Fruit fly (Drosophila melanogaster): ENCODE measurements around the gene cact.
A peak's percentile ranks its signal among the peaks of the same experiment; 100 is the strongest.

cact gene

dm6 chr2L:16284306-16285299 lies 41.4 kb downstream of the cact start (continued):
- TF ChIP-seq Doc3 (GFP tag; IDR thresholded peaks at IDR 0.05; ENCODE audit: partially characterized antibody), result no peak
- no peak for TF ChIP-seq CG34422 (GFP tag; IDR thresholded peaks at IDR 0.05)
- peak; percentile 48 for TF ChIP-seq Hsf (GFP tag; optimal IDR thresholded peaks at IDR 0.05)
- TF ChIP-seq CG9727 (GFP tag; optimal IDR thresholded peaks at IDR 0.05), result peak; percentile 45
- no peak for TF ChIP-seq lola (GFP tag; optimal IDR thresholded peaks at IDR 0.05)
- TF ChIP-seq ewg (GFP tag; optimal IDR thresholded peaks at IDR 0.05), result no peak
- no peak for TF ChIP-seq Rfx (GFP tag; IDR thresholded peaks at IDR 0.05)
- no peak for TF ChIP-seq B-H2 (GFP tag; optimal IDR thresholded peaks at IDR 0.05)
- TF ChIP-seq CG4707 (GFP tag; optimal IDR thresholded peaks at IDR 0.05), result peak; percentile 58
- TF ChIP-seq Dp (GFP tag; optimal IDR thresholded peaks at IDR 0.05), result no peak
- no peak for TF ChIP-seq pum (GFP tag; optimal IDR thresholded peaks at IDR 0.05)
- peak; percentile 27 for TF ChIP-seq CG5180 (GFP tag; optimal IDR thresholded peaks at IDR 0.05)
- TF ChIP-seq CG6654 (GFP tag; optimal IDR thresholded peaks at IDR 0.05), result no peak
- no peak for TF ChIP-seq CG4360 (GFP tag; IDR thresholded peaks at IDR 0.05)
- TF ChIP-seq CG6813 (GFP tag; optimal IDR thresholded peaks at IDR 0.05), result peak; percentile 77
- peak; percentile 37 for TF ChIP-seq nmo (GFP tag; optimal IDR thresholded peaks at IDR 0.05)
- no peak for TF ChIP-seq D (optimal IDR thresholded peaks at IDR 0.05)
- no peak for TF ChIP-seq D (GFP tag; optimal IDR thresholded peaks at IDR 0.05)
- peak; percentile 92 for TF ChIP-seq Ets65A (GFP tag)
- TF ChIP-seq CG4282 (GFP tag; optimal IDR thresholded peaks at IDR 0.05), result peak; percentile 9
- peak; percentile 10 to 72 for TF ChIP-seq Hr51 (GFP tag; optimal IDR thresholded peaks at IDR 0.05)
- peak; percentile 47 for TF ChIP-seq gcm2 (GFP tag; optimal IDR thresholded peaks at IDR 0.05)
- peak; percentile 53 for TF ChIP-seq kah (GFP tag; optimal IDR thresholded peaks at IDR 0.05)
- TF ChIP-seq slou (GFP tag; optimal IDR thresholded peaks at IDR 0.05), result no peak
- TF ChIP-seq lov (optimal IDR thresholded peaks at IDR 0.05), result no peak
- TF ChIP-seq lov (GFP tag; IDR thresholded peaks at IDR 0.05), result no peak
- peak; percentile 54 for TF ChIP-seq Sox102F (GFP tag; optimal IDR thresholded peaks at IDR 0.05)
- TF ChIP-seq CG15514 (GFP tag; optimal IDR thresholded peaks at IDR 0.05), result peak; percentile 36
- TF ChIP-seq HHEX (GFP tag; optimal IDR thresholded peaks at IDR 0.05), result peak; percentile 62
- TF ChIP-seq crol (GFP tag; IDR thresholded peaks at IDR 0.05), result no peak
- no peak for TF ChIP-seq her (GFP tag; optimal IDR thresholded peaks at IDR 0.05)
- TF ChIP-seq CG4854 (GFP tag; optimal IDR thresholded peaks at IDR 0.05), result peak; percentile 36
- no peak for TF ChIP-seq pb (GFP tag; optimal IDR thresholded peaks at IDR 0.05)
- TF ChIP-seq CG10543 (GFP tag; optimal IDR thresholded peaks at IDR 0.05), result peak; percentile 36
- TF ChIP-seq gsb-n (tag; optimal IDR thresholded peaks at IDR 0.05), result peak; percentile 19
- TF ChIP-seq pzg (GFP tag; optimal IDR thresholded peaks at IDR 0.05), result no peak
- no peak for TF ChIP-seq ttk (GFP tag; IDR thresholded peaks at IDR 0.05)
- TF ChIP-seq Jarid2 (GFP tag; optimal IDR thresholded peaks at IDR 0.05), result peak; percentile 30
- no peak for TF ChIP-seq gt (GFP tag; IDR thresholded peaks at IDR 0.05)
- no peak for TF ChIP-seq zf30C (GFP tag; optimal IDR thresholded peaks at IDR 0.05)
- TF ChIP-seq salm (tag; optimal IDR thresholded peaks at IDR 0.05), result no peak
- no peak for TF ChIP-seq hbn (GFP tag; IDR thresholded peaks at IDR 0.05; ENCODE audit: partially characterized antibody)
- peak; percentile 31 for TF ChIP-seq ftz-f1 (GFP tag; optimal IDR thresholded peaks at IDR 0.05)
- no peak for TF ChIP-seq jumu (GFP tag; optimal IDR thresholded peaks at IDR 0.05)
- peak; percentile 74 for TF ChIP-seq Ets97D (GFP tag; optimal IDR thresholded peaks at IDR 0.05)
- TF ChIP-seq NC2β (GFP tag; optimal IDR thresholded peaks at IDR 0.05), result no peak
- no peak for TF ChIP-seq CG10979 (tag; optimal IDR thresholded peaks at IDR 0.05)
- no peak for TF ChIP-seq sima (GFP tag; optimal IDR thresholded peaks at IDR 0.05)

Data from whole organism, embryonic.